Worm (Caenorhabditis elegans): ENCODE measurements around the gene cid-1.

The cid-1 gene

DNA sequence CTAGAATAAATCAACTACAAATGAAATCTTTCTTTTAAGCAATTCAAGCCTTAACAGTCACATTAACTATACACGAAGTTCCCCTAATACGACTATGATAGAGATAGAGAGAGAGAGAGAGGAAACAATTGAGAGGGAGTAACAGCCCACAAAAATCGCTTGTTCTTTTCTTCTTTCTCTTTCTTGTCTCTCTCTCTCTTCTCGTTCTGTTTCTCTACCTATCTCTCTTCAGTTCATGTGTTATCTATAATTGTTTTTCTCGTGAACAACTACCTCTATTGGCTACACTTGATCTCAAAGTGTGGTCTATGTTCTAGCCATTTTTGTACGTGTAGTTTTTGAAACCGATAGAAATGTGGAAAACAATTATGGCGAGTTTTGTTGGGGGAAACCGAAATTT is 28.9 kb downstream of the cid-1 start (continued):
- no peak for TF ChIP-seq elt-1 (tag; optimal IDR thresholded peaks at IDR 0.05)
- TF ChIP-seq unc-62 (GFP tag; optimal IDR thresholded peaks at IDR 0.05), result no peak
- peak; percentile 55 for TF ChIP-seq nhr-21 (tag; optimal IDR thresholded peaks at IDR 0.05)
- TF ChIP-seq ama-1 (optimal IDR thresholded peaks at IDR 0.05), result no peak
- no peak for TF ChIP-seq mbf-1 (tag; optimal IDR thresholded peaks at IDR 0.05)
- TF ChIP-seq lsy-2 (tag; optimal IDR thresholded peaks at IDR 0.05), result peak; percentile 7 to 51
- TF ChIP-seq ceh-82 (tag; optimal IDR thresholded peaks at IDR 0.05), result no peak
- TF ChIP-seq nhr-10 (tag; optimal IDR thresholded peaks at IDR 0.05), result no peak
- TF ChIP-seq egl-27 (tag; optimal IDR thresholded peaks at IDR 0.05), result peak; percentile 51
- no peak for TF ChIP-seq mdl-1 (tag; optimal IDR thresholded peaks at IDR 0.05)
- peak; percentile 71 for TF ChIP-seq nhr-6 (tag; optimal IDR thresholded peaks at IDR 0.05)

DNA sequence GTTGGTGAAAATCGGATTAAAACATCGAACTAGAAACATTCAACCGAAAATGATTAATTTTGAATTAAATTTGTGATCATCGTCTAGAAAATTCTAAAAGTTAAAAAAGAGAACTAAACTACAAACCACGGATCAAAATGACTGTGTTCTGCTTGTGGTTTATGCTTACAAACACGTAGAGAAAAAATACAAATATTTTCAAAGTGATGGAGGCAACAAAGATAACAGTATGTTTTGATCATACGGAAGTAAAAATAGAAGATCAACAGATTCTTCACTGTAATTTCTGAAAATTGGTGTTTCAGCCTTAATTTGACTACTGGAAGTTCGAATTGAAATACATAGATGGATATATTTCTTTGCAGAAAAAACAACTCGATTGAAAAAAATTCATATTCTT is 29.6 kb downstream of the cid-1 start:
- no peak for TF ChIP-seq lin-11 (tag; optimal IDR thresholded peaks at IDR 0.05)
- no peak for TF ChIP-seq ama-1 (optimal IDR thresholded peaks at IDR 0.05)
- no peak for TF ChIP-seq C34F6.9 (tag; optimal IDR thresholded peaks at IDR 0.05)
- TF ChIP-seq skn-1 (tag; optimal IDR thresholded peaks at IDR 0.05), result no peak
- TF ChIP-seq nhr-12 (tag; optimal IDR thresholded peaks at IDR 0.05), result no peak
- no peak for TF ChIP-seq Y55F3AM.14 (GFP tag; optimal IDR thresholded peaks at IDR 0.05)
- TF ChIP-seq lsy-2 (tag; optimal IDR thresholded peaks at IDR 0.05), result no peak
- TF ChIP-seq nhr-21 (tag; optimal IDR thresholded peaks at IDR 0.05), result no peak
- TF ChIP-seq dmd-4 (tag; optimal IDR thresholded peaks at IDR 0.05), result no peak
- TF ChIP-seq nhr-10 (tag; optimal IDR thresholded peaks at IDR 0.05), result no peak
- no peak for TF ChIP-seq nhr-25 (tag; optimal IDR thresholded peaks at IDR 0.05)

DNA sequence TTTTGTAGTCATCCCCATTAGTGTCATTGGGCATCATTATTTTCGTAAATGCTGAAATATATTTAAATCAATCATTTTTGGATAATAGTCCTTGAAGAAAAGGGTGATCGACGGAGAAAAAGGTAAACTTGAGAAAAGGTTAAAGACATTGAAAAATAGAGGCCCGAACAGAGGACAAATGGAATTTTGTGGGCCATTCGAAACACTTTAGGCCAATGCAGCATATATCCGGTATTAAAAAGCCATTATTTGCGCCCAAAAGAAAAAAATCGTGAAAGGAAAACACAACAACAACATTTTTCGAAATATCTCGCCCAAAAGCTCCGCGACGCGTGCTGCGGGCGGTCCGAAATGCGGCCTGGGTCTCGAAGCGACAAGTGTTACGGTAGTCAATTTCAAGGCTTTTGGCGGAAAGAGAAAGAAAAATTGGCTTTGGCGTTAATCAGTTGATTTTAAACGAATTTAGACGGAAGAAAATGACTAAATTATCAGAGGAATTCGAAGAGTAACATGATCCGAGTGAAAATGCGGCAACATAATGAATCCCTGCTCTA is 33.2 kb downstream of the cid-1 start, which contains the start of gene morc-1:
Gene morc-1 (minus strand): TSS at position 51 of the 554 bp plus-strand sequence.
- TF ChIP-seq lin-11 (tag; optimal IDR thresholded peaks at IDR 0.05) (no peak), nhr-21 (tag; optimal IDR thresholded peaks at IDR 0.05) (no peak), mab-5 (tag; optimal IDR thresholded peaks at IDR 0.05) (no peak), sem-4 (tag; optimal IDR thresholded peaks at IDR 0.05) (no peak), unc-39 (tag; optimal IDR thresholded peaks at IDR 0.05) (no peak), skn-1 (tag; optimal IDR thresholded peaks at IDR 0.05) (no peak), nhr-129 (tag; optimal IDR thresholded peaks at IDR 0.05) (no peak), blmp-1 (tag; optimal IDR thresholded peaks at IDR 0.05; ENCODE audit: insufficient read depth) (no peak), lsy-2 (tag; optimal IDR thresholded peaks at IDR 0.05) (no peak), lin-39 (tag; optimal IDR thresholded peaks at IDR 0.05) (no peak), C34F6.9 (tag; optimal IDR thresholded peaks at IDR 0.05) (no peak), nhr-12 (tag; optimal IDR thresholded peaks at IDR 0.05) (no peak), nhr-10 (tag; optimal IDR thresholded peaks at IDR 0.05) (no peak)

DNA sequence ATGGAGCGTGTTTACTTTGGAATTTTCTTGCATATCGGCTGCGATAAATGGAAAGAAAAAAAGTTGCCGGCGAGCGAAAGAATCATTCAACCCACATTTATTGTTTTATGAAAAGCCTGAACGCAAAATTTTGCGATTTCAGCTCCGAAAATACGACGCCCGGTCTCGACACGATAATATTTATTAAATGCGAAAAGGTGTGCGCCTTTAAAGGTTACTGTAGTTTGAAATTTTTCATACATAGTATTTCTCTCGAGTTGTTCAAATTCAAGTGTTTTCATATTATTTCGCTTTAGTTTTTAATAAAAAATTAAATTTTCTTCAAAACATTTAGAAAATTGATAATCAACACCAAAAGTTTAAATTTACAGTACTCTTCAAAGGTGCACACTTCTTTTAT is 35.3 kb downstream of the cid-1 start, which contains the start of gene syx-16:
Gene syx-16 (minus strand): TSS at position 118 of the 400 bp plus-strand sequence.
- TF ChIP-seq unc-62 (GFP tag; optimal IDR thresholded peaks at IDR 0.05) (no peak), lsy-2 (tag; optimal IDR thresholded peaks at IDR 0.05) (peak in 1 of 2 experiments; percentile 8)

DNA sequence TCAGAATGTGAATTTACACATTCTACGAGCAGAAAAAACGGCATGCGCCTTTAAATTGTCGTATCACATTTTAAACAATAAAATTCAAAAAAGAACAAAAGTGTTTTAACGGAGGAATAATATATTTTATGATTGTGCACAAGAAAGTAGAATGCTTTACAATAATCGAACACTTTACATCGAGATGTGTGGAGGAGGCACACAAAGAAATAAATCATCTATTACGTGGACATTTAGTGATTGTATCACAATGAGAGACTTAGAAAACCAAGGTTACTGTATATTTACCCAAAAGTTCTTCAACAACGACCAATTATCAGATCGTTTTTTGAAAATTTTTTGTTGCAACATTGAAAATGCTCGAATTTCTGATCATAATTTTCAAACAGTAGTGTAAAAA is 36.5 kb downstream of the cid-1 start:
- TF ChIP-seq unc-62 (GFP tag; optimal IDR thresholded peaks at IDR 0.05) (no peak), C34F6.9 (tag; optimal IDR thresholded peaks at IDR 0.05) (no peak), nhr-23 (tag; optimal IDR thresholded peaks at IDR 0.05) (no peak), lin-39 (tag; optimal IDR thresholded peaks at IDR 0.05) (no peak), nhr-25 (tag; optimal IDR thresholded peaks at IDR 0.05) (no peak), nhr-129 (tag; optimal IDR thresholded peaks at IDR 0.05) (no peak), sma-3 (GFP tag; optimal IDR thresholded peaks at IDR 0.05) (no peak), R02D3.7 (tag; optimal IDR thresholded peaks at IDR 0.05) (no peak), dmd-4 (tag; optimal IDR thresholded peaks at IDR 0.05) (no peak), peb-1 (tag; optimal IDR thresholded peaks at IDR 0.05) (no peak), mbf-1 (tag; optimal IDR thresholded peaks at IDR 0.05) (no peak), alr-1 (tag; optimal IDR thresholded peaks at IDR 0.05) (no peak), Y55F3AM.14 (GFP tag; optimal IDR thresholded peaks at IDR 0.05) (no peak), lin-11 (tag; optimal IDR thresholded peaks at IDR 0.05) (no peak), fos-1 (tag; optimal IDR thresholded peaks at IDR 0.05) (no peak), egl-27 (tag; optimal IDR thresholded peaks at IDR 0.05) (no peak), zag-1 (tag; optimal IDR thresholded peaks at IDR 0.05) (no peak), snpc-4 (tag; optimal IDR thresholded peaks at IDR 0.05) (no peak)

All from whole organism, L2 larva.